Fruit fly (Drosophila melanogaster): ENCODE data around the gene Gba1b.

The Gba1b gene

dm6 chr3R:23682203-23682602, 22.4 kb upstream of the Gba1b start, which contains the start of gene CG16710:
TSS of gene CG16710 (plus strand) at chr3R:23682503.
- no peak for TF ChIP-seq Hr51 (GFP tag; optimal IDR thresholded peaks at IDR 0.05)
- no peak for TF ChIP-seq Elba2 (GFP tag; optimal IDR thresholded peaks at IDR 0.05)
- no peak for TF ChIP-seq chm (GFP tag; IDR thresholded peaks at IDR 0.05)
- TF ChIP-seq CG4854 (GFP tag; optimal IDR thresholded peaks at IDR 0.05), result no peak
- TF ChIP-seq Dll (GFP tag; IDR thresholded peaks at IDR 0.05; ENCODE audit: partially characterized antibody), result no peak
- TF ChIP-seq CG6272 (GFP tag; IDR thresholded peaks at IDR 0.05), result no peak
- no peak for TF ChIP-seq zfh2 (GFP tag; optimal IDR thresholded peaks at IDR 0.05)
- TF ChIP-seq CG14014 (GFP tag; IDR thresholded peaks at IDR 0.05), result no peak
- TF ChIP-seq CG8359 (GFP tag; optimal IDR thresholded peaks at IDR 0.05; ENCODE audit: borderline replicate concordance), result no peak
- no peak for TF ChIP-seq da (GFP tag; optimal IDR thresholded peaks at IDR 0.05)
- no peak for TF ChIP-seq pum (GFP tag; optimal IDR thresholded peaks at IDR 0.05)
- TF ChIP-seq CG18599 (GFP tag; optimal IDR thresholded peaks at IDR 0.05), result no peak
- TF ChIP-seq tap (tag; optimal IDR thresholded peaks at IDR 0.05), result no peak
- TF ChIP-seq inv (GFP tag; IDR thresholded peaks at IDR 0.05; ENCODE audit: partially characterized antibody), result no peak
- TF ChIP-seq Hsf (GFP tag; optimal IDR thresholded peaks at IDR 0.05), result no peak
- TF ChIP-seq CG10959 (GFP tag; IDR thresholded peaks at IDR 0.05), result no peak
- TF ChIP-seq CG10147 (GFP tag; optimal IDR thresholded peaks at IDR 0.05), result no peak
- no peak for TF ChIP-seq CG7928 (GFP tag; optimal IDR thresholded peaks at IDR 0.05)

dm6 chr3R:23683757-23684156, 20.8 kb upstream of the Gba1b start, which contains the start of gene CG18754:
TSS of gene CG18754 (plus strand) at chr3R:23684057.
- TF ChIP-seq lola (GFP tag; optimal IDR thresholded peaks at IDR 0.05), result no peak
- no peak for TF ChIP-seq Dip3 (GFP tag; optimal IDR thresholded peaks at IDR 0.05)
- TF ChIP-seq CG9215 (GFP tag; IDR thresholded peaks at IDR 0.05), result no peak
- TF ChIP-seq gt (GFP tag; IDR thresholded peaks at IDR 0.05), result no peak
- no peak for TF ChIP-seq Hand (GFP tag; optimal IDR thresholded peaks at IDR 0.05)
- TF ChIP-seq CG4360 (GFP tag; IDR thresholded peaks at IDR 0.05), result no peak
- no peak for TF ChIP-seq Bteb2 (GFP tag; optimal IDR thresholded peaks at IDR 0.05)
- TF ChIP-seq HmgZ (tag; optimal IDR thresholded peaks at IDR 0.05), result no peak
- TF ChIP-seq CG15269 (tag; optimal IDR thresholded peaks at IDR 0.05), result no peak
- no peak for TF ChIP-seq CG32772 (GFP tag; IDR thresholded peaks at IDR 0.05)
- no peak for TF ChIP-seq Spps (tag; optimal IDR thresholded peaks at IDR 0.05)
- no peak for TF ChIP-seq CG12769 (tag; optimal IDR thresholded peaks at IDR 0.05)
- no peak for TF ChIP-seq CG10462 (GFP tag; optimal IDR thresholded peaks at IDR 0.05)
- no peak for TF ChIP-seq Sox100B (GFP tag; optimal IDR thresholded peaks at IDR 0.05)
- TF ChIP-seq CG1233 (GFP tag; optimal IDR thresholded peaks at IDR 0.05), result no peak
- TF ChIP-seq CG7271 (tag; optimal IDR thresholded peaks at IDR 0.05), result no peak
- TF ChIP-seq tup (GFP tag; optimal IDR thresholded peaks at IDR 0.05), result no peak
- no peak for TF ChIP-seq CG31224 (GFP tag; IDR thresholded peaks at IDR 0.05)
- TF ChIP-seq org-1 (GFP tag; optimal IDR thresholded peaks at IDR 0.05), result no peak
- no peak for TF ChIP-seq slou (GFP tag; optimal IDR thresholded peaks at IDR 0.05)

DNA sequence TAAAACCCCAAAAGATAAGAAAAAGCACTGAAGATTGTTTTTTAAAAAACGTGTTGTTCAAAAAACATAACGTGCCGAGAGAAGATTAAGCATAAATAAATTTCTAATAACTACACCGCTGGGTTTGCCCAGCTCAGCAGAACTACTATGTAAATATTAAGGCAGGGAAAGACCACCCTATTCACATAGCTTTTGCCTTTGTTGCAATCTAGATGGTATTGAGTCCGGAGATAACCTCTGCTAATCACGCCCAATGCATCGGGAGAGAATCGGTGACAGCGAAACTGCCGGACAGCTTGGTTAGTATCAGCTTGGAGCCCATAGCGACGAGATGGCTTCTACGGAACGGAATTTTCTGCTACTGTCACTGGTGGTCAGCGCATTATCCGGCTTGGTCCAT, 18.6 kb upstream of the Gba1b start, which contains the start of gene SPE:
TSS of gene SPE (plus strand) at position 301 of the 400 bp plus-strand sequence.
- TF ChIP-seq CG11723 (GFP tag; optimal IDR thresholded peaks at IDR 0.05) (no peak), CG34376 (GFP tag; optimal IDR thresholded peaks at IDR 0.05) (peak; percentile 9), Dip3 (GFP tag; optimal IDR thresholded peaks at IDR 0.05) (no peak), Hr78 (GFP tag; optimal IDR thresholded peaks at IDR 0.05) (no peak), Poxn (GFP tag; IDR thresholded peaks at IDR 0.05) (no peak), CG11696 (GFP tag; IDR thresholded peaks at IDR 0.05) (no peak), insv (GFP tag; optimal IDR thresholded peaks at IDR 0.05) (no peak), E2f1 (GFP tag; IDR thresholded peaks at IDR 0.05) (no peak)
